Worm (Caenorhabditis elegans) whole organism, L3 larva: ENCODE results near the gene arp-1.
"Not testable (repeated sequence)": the region's sequence is repeated elsewhere in the genome, so short reads cannot be mapped to it uniquely, and the experiment has no call there.

ENCODE experiments used
- ZK546.5 ChIP-seq: sonication (generic microtip); optimal IDR thresholded peaks from 2 replicates; lab custom pipeline; 2017; ENCODE audit warnings: missing biosample characterization, missing genetic modification characterization
- aly-2 ChIP-seq: fragments of 150-350 bp; optimal IDR thresholded peaks from 2 replicates; lab custom pipeline; 2014; ENCODE audit warnings: missing biosample characterization, missing genetic modification characterization
- egl-27 ChIP-seq: sonication (generic microtip); optimal IDR thresholded peaks from 4 replicates; lab custom pipeline; 2017; ENCODE audit warnings: missing biosample characterization, missing genetic modification reagents, missing genetic modification characterization
- fkh-10 ChIP-seq: sonication (generic microtip); optimal IDR thresholded peaks from 2 replicates; lab custom pipeline; 2017; ENCODE audit warnings: missing biosample characterization, missing genetic modification reagents, missing genetic modification characterization
- fkh-2 ChIP-seq: fragments of 150-350 bp; optimal IDR thresholded peaks from 2 replicates; lab custom pipeline; 2014; ENCODE audit warnings: missing biosample characterization, missing genetic modification reagents, missing genetic modification characterization
- mdl-1 ChIP-seq: fragments of 150-350 bp; optimal IDR thresholded peaks from 2 replicates; lab custom pipeline; 2014; ENCODE audit warnings: missing biosample characterization, missing genetic modification characterization
- nfya-1 ChIP-seq: sonication (generic microtip); optimal IDR thresholded peaks from 2 replicates; lab custom pipeline; 2017; ENCODE audit warnings: missing genetic modification characterization, mild to moderate bottlenecking, missing compliant biosample characterization, antibody characterized with exemption, moderate library complexity; ENCODE audit not compliant: insufficient read depth
- nhr-76 ChIP-seq: fragments of 150-350 bp; sonication (generic microtip); optimal IDR thresholded peaks from 5 replicates; lab custom pipeline; 2014; ENCODE audit warnings: missing biosample characterization, missing genetic modification characterization
- nhr-77 ChIP-seq: fragments of 150-350 bp; optimal IDR thresholded peaks from 2 replicates; lab custom pipeline; 2014; ENCODE audit warnings: missing biosample characterization, missing genetic modification characterization
- pha-4 ChIP-seq: fragments of 150-350 bp; optimal IDR thresholded peaks from 2 replicates; lab custom pipeline; 2014; ENCODE audit warnings: missing biosample characterization, missing genetic modification reagents, missing genetic modification characterization
- unc-62 ChIP-seq: fragments of 150-350 bp; sonication (generic microtip); optimal IDR thresholded peaks from 4 replicates; lab custom pipeline; 2014; ENCODE audit warnings: missing biosample characterization, missing genetic modification reagents, missing genetic modification characterization
- zag-1 ChIP-seq: fragments of 150-350 bp; optimal IDR thresholded peaks from 2 replicates; lab custom pipeline; 2014; ENCODE audit warnings: missing biosample characterization, missing genetic modification characterization
- ztf-4 ChIP-seq: fragments of 150-350 bp; optimal IDR thresholded peaks from 2 replicates; lab custom pipeline; 2014; ENCODE audit warnings: missing biosample characterization, missing genetic modification characterization

- TF ChIP-seq nhr-76 (tag; lab: Kevin White, UChicago); mdl-1 (tag; lab: Kevin White, UChicago); aly-2 (tag; lab: Kevin White, UChicago); fkh-2 (tag; lab: Kevin White, UChicago); pha-4 (tag; lab: Kevin White, UChicago); unc-62 (GFP tag; lab: Kevin White, UChicago); nhr-77; fkh-10; ztf-4; ZK546.5 (tag; lab: Kevin White, UChicago); nfya-1 (tag; lab: Kevin White, UChicago); zag-1; egl-27 (tag; lab: Kevin White, UChicago): not testable (repeated sequence)
Observed at ce11 chrII:15171816-15172215, 51.7 kb downstream of the arp-1 start, which contains the start of gene gst-39.
